Worm (Caenorhabditis elegans): ENCODE results near the gene dmd-8.

DNA sequence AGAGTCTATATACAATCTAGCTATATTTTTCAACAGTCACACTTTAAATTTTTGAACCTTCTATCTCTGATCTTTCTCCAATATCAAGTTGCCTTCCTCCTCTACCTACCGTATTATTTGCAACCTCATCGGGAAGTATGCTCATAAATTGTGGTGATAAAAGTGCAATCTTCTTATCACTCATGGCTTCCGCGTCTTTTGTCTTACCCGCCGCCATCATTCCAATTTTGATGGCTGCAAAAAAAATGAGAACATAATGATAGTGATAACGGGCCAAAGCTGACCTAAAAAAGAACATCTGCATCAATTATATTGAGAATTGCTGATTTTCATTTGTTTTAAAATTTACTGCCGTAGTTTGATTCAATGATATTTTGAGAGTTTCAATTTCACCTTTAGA is 40.5 kb upstream of the dmd-8 start:
- no peak for TF ChIP-seq lin-39 (tag; optimal IDR thresholded peaks at IDR 0.05)
- TF ChIP-seq snpc-4 (tag; optimal IDR thresholded peaks at IDR 0.05), result no peak
- no peak for TF ChIP-seq egl-27 (tag; optimal IDR thresholded peaks at IDR 0.05)
- no peak for TF ChIP-seq dmd-4 (tag; optimal IDR thresholded peaks at IDR 0.05)
- no peak for TF ChIP-seq nhr-11 (tag; optimal IDR thresholded peaks at IDR 0.05)
- TF ChIP-seq mdl-1 (tag; optimal IDR thresholded peaks at IDR 0.05), result no peak
- no peak for TF ChIP-seq R02D3.7 (tag; optimal IDR thresholded peaks at IDR 0.05)
- TF ChIP-seq skn-1 (tag; optimal IDR thresholded peaks at IDR 0.05), result no peak
- TF ChIP-seq unc-39 (tag; optimal IDR thresholded peaks at IDR 0.05), result no peak
- TF ChIP-seq blmp-1 (tag; optimal IDR thresholded peaks at IDR 0.05; ENCODE audit: insufficient read depth), result no peak
- no peak for TF ChIP-seq mab-5 (tag; optimal IDR thresholded peaks at IDR 0.05)
